Worm (Caenorhabditis elegans) whole organism, young adult: ENCODE data around the gene nhr-186.

Source experiments
- B0019.2 ChIP-seq: fragments of 200-800 bp; sonication (Bioruptor generic); conservative IDR thresholded peaks from 2 replicates; pipeline ENCODE4 v1.3.6; 2022; ENCODE audit warnings: missing genetic modification reagents, missing genetic modification characterization, missing compliant biosample characterization
- C06A6.2 ChIP-seq: fragments of 200-800 bp; sonication (Bioruptor generic); conservative IDR thresholded peaks from 2 replicates; pipeline ENCODE4 v1.3.6; 2022; ENCODE audit warnings: missing genetic modification characterization, missing compliant biosample characterization
- C17E4.6 ChIP-seq: fragments of 200-800 bp; sonication (Bioruptor generic); IDR thresholded peaks from 2 replicates; pipeline ENCODE4 v1.3.6; 2022; ENCODE audit warnings: missing genetic modification reagents, missing genetic modification characterization, missing compliant biosample characterization
- F37B4.10 ChIP-seq: fragments of 200-800 bp; sonication (Bioruptor generic); IDR thresholded peaks from 2 replicates; pipeline ENCODE4 v1.3.6; 2022; ENCODE audit warnings: missing genetic modification characterization, missing compliant biosample characterization
- F49E8.2 ChIP-seq: sonication (generic microtip); optimal IDR thresholded peaks from 3 replicates; lab custom pipeline; 2017; ENCODE audit warnings: missing genetic modification characterization, mild to moderate bottlenecking, missing compliant biosample characterization, antibody characterized with exemption, moderate library complexity; ENCODE audit not compliant: insufficient read depth
- F55B11.4 ChIP-seq: sonication (generic microtip); optimal IDR thresholded peaks from 2 replicates; lab custom pipeline; 2016; ENCODE audit warnings: missing compliant biosample characterization, missing genetic modification characterization, borderline replicate concordance; ENCODE audit not compliant: insufficient read depth
- F57A8.1 ChIP-seq: fragments of 200-800 bp; sonication (Bioruptor generic); optimal IDR thresholded peaks from 2 replicates; lab custom pipeline; 2018; ENCODE audit warnings: mild to moderate bottlenecking, missing genetic modification characterization, moderate library complexity, missing compliant biosample characterization
- F57C9.4 ChIP-seq: sonication (generic microtip); optimal IDR thresholded peaks from 2 replicates; lab custom pipeline; 2017; ENCODE audit warnings: mild to moderate bottlenecking, missing genetic modification characterization, missing compliant biosample characterization
- T07F8.4 ChIP-seq: sonication (generic microtip); optimal IDR thresholded peaks from 2 replicates; lab custom pipeline; 2016; ENCODE audit warnings: mild to moderate bottlenecking, missing genetic modification characterization, moderate library complexity, missing compliant biosample characterization
- Y53F4B.3 ChIP-seq: fragments of 200-800 bp; sonication (Bioruptor generic); IDR thresholded peaks from 2 replicates; pipeline ENCODE4 v1.3.6; 2022; ENCODE audit warnings: missing genetic modification reagents, missing genetic modification characterization, missing compliant biosample characterization
- atf-7 ChIP-seq: sonication (generic microtip); optimal IDR thresholded peaks from 2 replicates; lab custom pipeline; 2017; ENCODE audit warnings: mild to moderate bottlenecking, missing genetic modification characterization, missing compliant biosample characterization
- bed-1 ChIP-seq: fragments of 200-800 bp; sonication (Bioruptor generic); IDR thresholded peaks from 2 replicates; pipeline ENCODE4 v1.3.6; 2022; ENCODE audit warnings: missing genetic modification reagents, missing genetic modification characterization, missing compliant biosample characterization
- cebp-2 ChIP-seq: fragments of 200-800 bp; sonication (Bioruptor generic); IDR thresholded peaks from 2 replicates; pipeline ENCODE4 v1.3.6; 2022; ENCODE audit warnings: missing genetic modification characterization, missing compliant biosample characterization
- ceh-100 ChIP-seq: fragments of 200-800 bp; sonication (Bioruptor generic); IDR thresholded peaks from 2 replicates; pipeline ENCODE4 v1.3.6; 2022; ENCODE audit warnings: missing genetic modification reagents, missing genetic modification characterization, missing compliant biosample characterization
- ceh-40 ChIP-seq: fragments of 200-800 bp; sonication (Bioruptor generic); IDR thresholded peaks from 2 replicates; pipeline ENCODE4 v1.3.6; 2022; ENCODE audit warnings: missing genetic modification characterization, missing compliant biosample characterization
- die-1 ChIP-seq: sonication (generic microtip); optimal IDR thresholded peaks from 2 replicates; lab custom pipeline; 2016; ENCODE audit warnings: missing genotype, mild to moderate bottlenecking, missing genetic modification characterization, missing compliant biosample characterization
- dpff-1 ChIP-seq: sonication (generic microtip); optimal IDR thresholded peaks from 2 replicates; lab custom pipeline; 2017; ENCODE audit warnings: mild to moderate bottlenecking, missing genetic modification characterization, missing compliant biosample characterization
- egrh-3 ChIP-seq: fragments of 200-800 bp; sonication (Bioruptor generic); IDR thresholded peaks from 2 replicates; pipeline ENCODE4 v1.3.6; 2022; ENCODE audit warnings: missing genetic modification reagents, missing genetic modification characterization, missing compliant biosample characterization
- fkh-3 ChIP-seq: sonication (generic microtip); optimal IDR thresholded peaks from 2 replicates; lab custom pipeline; 2016; ENCODE audit warnings: mild to moderate bottlenecking, missing genetic modification characterization, missing compliant biosample characterization
- hmg-20 ChIP-seq: fragments of 200-800 bp; sonication (Bioruptor generic); IDR thresholded peaks from 2 replicates; pipeline ENCODE4 v1.3.6; 2022; ENCODE audit warnings: missing genetic modification reagents, missing genetic modification characterization, missing compliant biosample characterization
- hrde-1 ChIP-seq: sonication (generic microtip); optimal IDR thresholded peaks from 2 replicates; lab custom pipeline; 2016; ENCODE audit warnings: missing genetic modification characterization, mild to moderate bottlenecking, missing compliant biosample characterization, moderate library complexity, missing genotype, missing genetic modification reagents, borderline replicate concordance
- madf-10 ChIP-seq: sonication (generic microtip); optimal IDR thresholded peaks from 2 replicates; lab custom pipeline; 2016; ENCODE audit warnings: mild to moderate bottlenecking, missing genetic modification characterization, missing compliant biosample characterization
- madf-3 ChIP-seq: fragments of 200-800 bp; sonication (Bioruptor generic); IDR thresholded peaks from 2 replicates; pipeline ENCODE4 v1.3.6; 2022; ENCODE audit warnings: missing genetic modification reagents, missing genetic modification characterization, missing compliant biosample characterization
- mcd-1 ChIP-seq: fragments of 200-800 bp; sonication (Bioruptor generic); IDR thresholded peaks from 2 replicates; pipeline ENCODE4 v1.3.6; 2022; ENCODE audit warnings: missing genetic modification reagents, missing genetic modification characterization, missing compliant biosample characterization
- nhr-120 ChIP-seq: fragments of 200-800 bp; sonication (Bioruptor generic); IDR thresholded peaks from 2 replicates; pipeline ENCODE4 v1.3.6; 2022; ENCODE audit warnings: missing genetic modification characterization, missing compliant biosample characterization
- repo-1 ChIP-seq: sonication (generic microtip); optimal IDR thresholded peaks from 2 replicates; lab custom pipeline; 2017; ENCODE audit warnings: mild to moderate bottlenecking, missing genetic modification characterization, missing compliant biosample characterization
- rpc-1 ChIP-seq, 2 experiments: fragments of 150-350 bp in 1 of 2; sonication (generic microtip) in 1 of 2; optimal IDR thresholded peaks; 2 replicates each; lab custom pipeline; 2014 to 2018; ENCODE audit warnings: missing biosample characterization in 1 of 2, missing genetic modification characterization in 1 of 2, missing genetic modification reagents in 1 of 2, missing genotype in 1 of 2
- snpc-3.4 ChIP-seq: sonication (generic microtip); optimal IDR thresholded peaks from 2 replicates; lab custom pipeline; 2017; ENCODE audit warnings: missing genetic modification characterization, mild to moderate bottlenecking, missing compliant biosample characterization, antibody characterized with exemption, moderate library complexity, missing genotype, missing genetic modification reagents
- snpc-4 ChIP-seq, 5 experiments: fragments of 150-350 bp in 1 of 5; sonication (generic microtip) in 4 of 5; optimal IDR thresholded peaks; 2 replicates each; lab custom pipeline; 2014 to 2018; ENCODE audit warnings: missing genetic modification characterization in 5 of 5, missing biosample characterization in 3 of 5, antibody characterized with exemption in 2 of 5, mild to moderate bottlenecking in 2 of 5, missing compliant biosample characterization in 2 of 5, missing genotype in 2 of 5, moderate library complexity in 2 of 5, missing genetic modification reagents in 1 of 5
- zim-3 ChIP-seq: sonication (generic microtip); optimal IDR thresholded peaks from 2 replicates; lab custom pipeline; 2017; ENCODE audit warnings: mild to moderate bottlenecking, missing genetic modification characterization, moderate library complexity, missing compliant biosample characterization
- ztf-18 ChIP-seq: sonication (generic microtip); optimal IDR thresholded peaks from 2 replicates; lab custom pipeline; 2016; ENCODE audit warnings: missing genotype, mild to moderate bottlenecking, missing genetic modification characterization, missing compliant biosample characterization
- ztf-26 ChIP-seq: sonication (generic microtip); optimal IDR thresholded peaks from 2 replicates; lab custom pipeline; 2017; ENCODE audit warnings: missing genetic modification characterization, missing compliant biosample characterization

Gene nhr-186

DNA sequence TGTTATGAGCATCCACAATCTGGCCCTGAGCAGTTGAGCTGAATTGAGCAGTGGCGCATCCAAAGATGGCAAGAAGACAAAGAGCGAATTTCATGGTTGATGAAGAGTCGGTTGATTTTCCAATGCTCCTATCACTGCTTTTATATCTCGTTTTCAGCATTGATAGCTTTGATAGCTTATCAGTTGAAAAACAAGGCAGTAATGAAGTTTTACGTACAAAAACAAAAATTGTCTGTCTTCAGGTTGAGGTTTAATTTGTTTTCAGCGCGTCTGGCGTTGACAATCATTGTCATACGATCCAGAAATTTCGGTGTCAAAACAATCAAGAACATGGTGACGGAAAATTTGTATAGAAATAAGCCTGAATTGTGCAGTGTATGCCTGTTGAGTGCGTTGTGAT is 43.2 kb downstream of the nhr-186 start, which contains the start of gene scl-13 (continued):
- no peak for TF ChIP-seq bed-1 (GFP tag; lab: Robert Waterston, UW)
- TF ChIP-seq rpc-1 (optimal IDR thresholded peaks at IDR 0.05; lab: Kevin White, UChicago): no peak
- no peak for TF ChIP-seq rpc-1 (tag; optimal IDR thresholded peaks at IDR 0.05; lab: Kevin White, UChicago)

DNA sequence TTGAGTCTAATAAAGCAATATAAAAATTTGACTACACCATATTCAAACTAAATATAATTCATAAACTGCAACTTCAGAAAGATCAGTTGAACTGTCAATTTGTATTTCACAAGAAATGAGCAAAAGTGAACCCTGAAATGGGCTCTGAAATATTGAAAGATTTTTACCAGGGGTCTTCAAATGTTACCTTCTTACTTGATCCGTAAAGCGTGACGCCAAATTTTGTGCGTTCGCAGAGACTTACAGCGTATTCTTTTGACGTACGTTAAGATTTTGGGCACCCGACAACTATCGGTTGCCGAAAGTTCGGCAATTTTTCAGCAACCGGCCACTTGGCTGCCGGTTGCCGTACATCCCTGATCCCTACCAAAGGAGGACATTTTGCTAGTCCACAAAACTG is 44.7 kb downstream of the nhr-186 start:
- TF ChIP-seq T07F8.4 (no peak), F57A8.1 (GFP tag; lab: Kevin White, UChicago) (no peak), madf-3 (GFP tag; lab: Robert Waterston, UW) (no peak), F49E8.2 (tag; lab: Kevin White, UChicago) (no peak), C06A6.2 (GFP tag; lab: Robert Waterston, UW) (no peak), C17E4.6 (GFP tag; lab: Robert Waterston, UW) (no peak), snpc-4 (GFP tag; optimal IDR thresholded peaks at IDR 0.05; lab: Kevin White, UChicago) (no peak), snpc-4 (tag; optimal IDR thresholded peaks at IDR 0.05; lab: Kevin White, UChicago) (no peak), zim-3 (tag; lab: Kevin White, UChicago) (no peak), snpc-3.4 (tag; lab: Kevin White, UChicago) (no peak), dpff-1 (tag; lab: Kevin White, UChicago) (no peak)

DNA sequence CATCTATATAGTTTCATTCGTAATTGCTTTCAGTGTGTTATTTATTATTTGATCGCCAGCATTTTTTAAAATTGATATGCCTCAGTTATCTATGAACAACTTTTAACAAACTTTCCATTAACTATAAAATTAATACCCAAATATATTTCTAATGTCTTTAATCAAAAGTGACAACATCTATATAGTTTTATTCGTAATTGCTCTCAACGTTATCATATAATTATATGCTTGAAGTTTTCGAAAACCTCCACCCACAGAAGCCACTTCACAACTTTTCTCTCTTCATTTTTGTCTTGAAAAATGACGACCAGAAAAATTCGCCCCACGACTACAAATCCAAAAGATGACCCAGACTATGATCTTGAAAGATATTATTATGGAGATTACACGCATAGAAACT is 46.4 kb downstream of the nhr-186 start, which contains the start of gene srw-6:
TSS of gene srw-6 (plus strand) at position 301 of the 400 bp plus-strand sequence.
- no peak for TF ChIP-seq ceh-40 (GFP tag; lab: Robert Waterston, UW)
- TF ChIP-seq F57C9.4 (tag; lab: Kevin White, UChicago): no peak
- no peak for TF ChIP-seq mcd-1 (GFP tag; lab: Robert Waterston, UW)
- no peak for TF ChIP-seq hmg-20 (GFP tag; lab: Robert Waterston, UW)

DNA sequence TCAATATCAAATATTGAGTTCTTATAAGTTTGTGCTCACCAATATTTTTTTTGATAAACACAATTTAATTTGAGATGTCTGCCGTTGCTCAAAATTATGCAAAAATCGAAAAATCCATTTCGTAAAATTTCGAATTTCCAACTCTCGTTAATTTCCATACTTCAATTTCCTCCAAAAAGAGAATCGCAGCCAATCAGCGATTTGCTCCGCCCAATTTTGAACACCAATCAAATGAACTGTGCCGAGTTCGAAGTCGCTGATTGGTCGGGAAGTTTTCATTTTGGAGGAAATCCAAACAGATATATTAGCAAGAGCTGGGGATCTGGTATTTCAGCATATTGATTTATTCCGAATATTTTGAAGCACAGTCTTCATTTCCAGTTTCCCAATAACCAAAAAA is 46.9 kb downstream of the nhr-186 start:
- no peak for TF ChIP-seq ztf-26 (tag; lab: Kevin White, UChicago)
- no peak for TF ChIP-seq madf-10 (tag; lab: Kevin White, UChicago)
- TF ChIP-seq fkh-3 (tag; lab: Kevin White, UChicago): no peak
- no peak for TF ChIP-seq F37B4.10 (GFP tag; lab: Robert Waterston, UW)
- no peak for TF ChIP-seq repo-1

DNA sequence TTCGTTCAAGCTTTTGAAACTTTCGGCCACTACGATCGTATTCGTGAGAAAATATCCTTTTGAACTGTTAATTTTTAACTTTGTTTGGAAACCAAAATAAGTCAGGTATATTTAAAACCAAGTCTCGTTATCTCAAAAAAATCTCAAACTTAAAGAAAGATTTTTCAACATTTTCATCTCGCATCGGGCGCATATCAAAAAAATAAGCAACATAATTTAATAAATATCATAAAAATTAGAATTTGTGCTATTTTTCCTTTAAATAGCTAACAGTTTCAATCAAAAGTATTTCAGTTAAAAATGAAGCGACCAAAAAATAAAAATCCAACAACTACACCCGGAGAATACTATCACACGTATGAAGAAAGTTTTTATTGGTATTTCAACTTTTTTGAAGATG is 48.8 kb downstream of the nhr-186 start, which contains the start of gene srw-7:
TSS of gene srw-7 (plus strand) at position 301 of the 400 bp plus-strand sequence.
- no peak for TF ChIP-seq cebp-2 (GFP tag; lab: Robert Waterston, UW)
- TF ChIP-seq Y53F4B.3 (GFP tag; lab: Robert Waterston, UW): no peak
- no peak for TF ChIP-seq egrh-3 (GFP tag; lab: Robert Waterston, UW)
- TF ChIP-seq F49E8.2 (tag; lab: Kevin White, UChicago): no peak
- no peak for TF ChIP-seq atf-7 (tag; lab: Kevin White, UChicago)
- TF ChIP-seq ztf-18 (tag; lab: Kevin White, UChicago): no peak

DNA sequence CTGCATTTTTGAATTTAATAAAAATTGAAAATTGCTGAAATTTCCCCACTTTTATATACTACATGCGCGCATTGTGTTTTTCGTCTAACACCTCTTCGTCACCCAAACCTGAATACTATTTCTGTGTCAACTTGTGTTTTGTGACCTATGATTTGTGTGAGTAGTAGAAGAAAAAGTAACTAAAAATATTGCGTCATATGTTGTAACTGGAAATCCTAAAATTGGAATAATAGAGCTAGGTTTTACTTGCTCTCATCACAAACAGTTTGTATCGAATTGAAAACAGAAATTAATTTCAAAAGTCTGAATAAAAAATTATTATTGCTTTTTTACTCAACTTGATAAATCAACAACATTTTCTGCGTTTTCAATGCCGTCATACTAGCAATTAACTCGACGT is 49.2 kb downstream of the nhr-186 start, which contains the start of gene R08F11.4:
TSS of gene R08F11.4 (minus strand) at position 29 of the 400 bp plus-strand sequence.
- no peak for TF ChIP-seq ceh-100 (GFP tag; lab: Robert Waterston, UW)
- TF ChIP-seq die-1 (tag; lab: Kevin White, UChicago): no peak
- no peak for TF ChIP-seq B0019.2 (GFP tag; lab: Robert Waterston, UW)
- TF ChIP-seq F55B11.4 (tag; lab: Kevin White, UChicago): no peak
- no peak for TF ChIP-seq nhr-120 (GFP tag; lab: Robert Waterston, UW)
- TF ChIP-seq atf-7 (tag; lab: Kevin White, UChicago): no peak
- TF ChIP-seq hrde-1 (tag; lab: Kevin White, UChicago): no peak
- TF ChIP-seq F57A8.1 (GFP tag; lab: Kevin White, UChicago): no peak
- no peak for TF ChIP-seq C06A6.2 (GFP tag; lab: Robert Waterston, UW)
